Worm (Caenorhabditis elegans): ENCODE results near the gene F36H5.17.

ce11 chrII:1706385-1706784 lies 49.6 kb downstream of the F36H5.17 start, which contains the start of gene sdz-18:
- TF ChIP-seq lir-3 (tag; optimal IDR thresholded peaks at IDR 0.05; ENCODE audit: poor library complexity) (no peak), ceh-82 (tag; optimal IDR thresholded peaks at IDR 0.05) (no peak), fos-1 (tag; optimal IDR thresholded peaks at IDR 0.05) (no peak), lsy-2 (tag; optimal IDR thresholded peaks at IDR 0.05) (no peak), unc-86 (tag; optimal IDR thresholded peaks at IDR 0.05) (no peak), nhr-77 (tag; optimal IDR thresholded peaks at IDR 0.05) (no peak), swsn-7 (tag; optimal IDR thresholded peaks at IDR 0.05) (no peak), ztf-11 (tag; optimal IDR thresholded peaks at IDR 0.05) (no peak), rnt-1 (tag; optimal IDR thresholded peaks at IDR 0.05) (no peak), aha-1 (tag; optimal IDR thresholded peaks at IDR 0.05) (no peak), ceh-88 (GFP tag; IDR thresholded peaks at IDR 0.05) (no peak)

All from whole organism, L1 larva.